Worm (Caenorhabditis elegans): ENCODE measurements around the gene F49E10.4.

Gene F49E10.4

ce11 chrX:5875567-5875966, at the start of gene F49E10.4:
TSS of gene F49E10.4 (plus strand) at chrX:5875867.
- TF ChIP-seq lsy-12 (tag; optimal IDR thresholded peaks at IDR 0.05): no peak
- TF ChIP-seq nhr-28 (tag; optimal IDR thresholded peaks at IDR 0.05): no peak
- no peak for TF ChIP-seq fkh-10 (GFP tag; optimal IDR thresholded peaks at IDR 0.05)
- TF ChIP-seq eor-1 (tag; optimal IDR thresholded peaks at IDR 0.05): no peak
- TF ChIP-seq jun-1 (tag; optimal IDR thresholded peaks at IDR 0.05): no peak
- no peak for TF ChIP-seq R02D3.7 (tag; optimal IDR thresholded peaks at IDR 0.05)
- TF ChIP-seq unc-62 (GFP tag; optimal IDR thresholded peaks at IDR 0.05): no peak

ce11 chrX:5826976-5827375, 48.7 kb upstream of the F49E10.4 start:
- no peak for TF ChIP-seq skn-1 (tag; optimal IDR thresholded peaks at IDR 0.05)
- TF ChIP-seq R02D3.7 (tag; optimal IDR thresholded peaks at IDR 0.05): no peak
- TF ChIP-seq nhr-67 (tag; optimal IDR thresholded peaks at IDR 0.05): no peak
- no peak for TF ChIP-seq nhr-23 (tag; optimal IDR thresholded peaks at IDR 0.05)
- no peak for TF ChIP-seq lin-39 (tag; optimal IDR thresholded peaks at IDR 0.05)
- no peak for TF ChIP-seq nhr-237 (tag; optimal IDR thresholded peaks at IDR 0.05)
- no peak for TF ChIP-seq unc-62 (GFP tag; optimal IDR thresholded peaks at IDR 0.05)
- TF ChIP-seq ceh-9 (tag; optimal IDR thresholded peaks at IDR 0.05): no peak
- TF ChIP-seq zag-1 (tag; optimal IDR thresholded peaks at IDR 0.05): no peak
- no peak for TF ChIP-seq ZK546.5 (tag; optimal IDR thresholded peaks at IDR 0.05)
- no peak for TF ChIP-seq ama-1 (optimal IDR thresholded peaks at IDR 0.05)
- no peak for TF ChIP-seq snpc-4 (tag; optimal IDR thresholded peaks at IDR 0.05)
- no peak for TF ChIP-seq lsy-12 (tag; optimal IDR thresholded peaks at IDR 0.05)

ce11 chrX:5828085-5828484, 47.6 kb upstream of the F49E10.4 start:
- TF ChIP-seq nhr-43 (tag; optimal IDR thresholded peaks at IDR 0.05; ENCODE audit: poor library complexity, severe bottlenecking): peak; percentile 57
- TF ChIP-seq elt-1 (tag; optimal IDR thresholded peaks at IDR 0.05): peak; percentile 36
- peak; percentile 17 for TF ChIP-seq nfya-1 (tag; optimal IDR thresholded peaks at IDR 0.05; ENCODE audit: insufficient read depth)
- TF ChIP-seq lsy-12 (tag; optimal IDR thresholded peaks at IDR 0.05): no peak
- TF ChIP-seq jun-1 (tag; optimal IDR thresholded peaks at IDR 0.05): no peak
- TF ChIP-seq elt-3 (tag; optimal IDR thresholded peaks at IDR 0.05): peak in 1 of 3 experiments; percentile 3
- TF ChIP-seq mml-1 (tag; optimal IDR thresholded peaks at IDR 0.05): no peak
- TF ChIP-seq nhr-23 (tag; optimal IDR thresholded peaks at IDR 0.05): peak; percentile 79
- TF ChIP-seq nhr-25 (tag; optimal IDR thresholded peaks at IDR 0.05): peak; percentile 95
- TF ChIP-seq unc-62 (GFP tag; optimal IDR thresholded peaks at IDR 0.05): peak; percentile 82

ce11 chrX:5829175-5829574, 46.5 kb upstream of the F49E10.4 start, which contains the start of gene acp-5:
TSS of gene acp-5 (plus strand) at chrX:5829435.
- TF ChIP-seq pqm-1 (tag; optimal IDR thresholded peaks at IDR 0.05) (peak; percentile 53), lsy-12 (tag; optimal IDR thresholded peaks at IDR 0.05) (no peak), snpc-4 (tag; optimal IDR thresholded peaks at IDR 0.05) (no peak), fkh-10 (GFP tag; optimal IDR thresholded peaks at IDR 0.05) (no peak), elt-2 (tag; optimal IDR thresholded peaks at IDR 0.05) (peak; percentile 51), nhr-77 (tag; optimal IDR thresholded peaks at IDR 0.05) (no peak), egl-5 (tag; optimal IDR thresholded peaks at IDR 0.05) (no peak), ceh-28 (tag; optimal IDR thresholded peaks at IDR 0.05) (peak; percentile 9)

- peak; percentile 50 for TF ChIP-seq elt-2 (tag; optimal IDR thresholded peaks at IDR 0.05)
- TF ChIP-seq daf-12 (tag; optimal IDR thresholded peaks at IDR 0.05): no peak
- TF ChIP-seq jun-1 (tag; optimal IDR thresholded peaks at IDR 0.05): peak; percentile 14
- TF ChIP-seq ceh-9 (tag; optimal IDR thresholded peaks at IDR 0.05): no peak
- TF ChIP-seq pqm-1 (tag; optimal IDR thresholded peaks at IDR 0.05): peak; percentile 63
Observed at ce11 chrX:5831827-5832226, 43.8 kb upstream of the F49E10.4 start.

ce11 chrX:5834581-5835481, 40.8 kb upstream of the F49E10.4 start, which contains the start of gene F13D11.4:
TSS of gene F13D11.4 (minus strand) at chrX:5834805.
- peak; percentile 79 for TF ChIP-seq nhr-25 (tag; optimal IDR thresholded peaks at IDR 0.05)
- TF ChIP-seq fkh-10 (GFP tag; optimal IDR thresholded peaks at IDR 0.05): no peak
- TF ChIP-seq nhr-43 (tag; optimal IDR thresholded peaks at IDR 0.05; ENCODE audit: poor library complexity, severe bottlenecking): no peak
- TF ChIP-seq egl-27 (tag; optimal IDR thresholded peaks at IDR 0.05): no peak
- peak; percentile 87 for TF ChIP-seq nhr-23 (tag; optimal IDR thresholded peaks at IDR 0.05)
- no peak for TF ChIP-seq ztf-4 (tag; optimal IDR thresholded peaks at IDR 0.05)
- TF ChIP-seq ceh-28 (tag; optimal IDR thresholded peaks at IDR 0.05): peak; percentile 36
- peak; percentile 17 for TF ChIP-seq pha-4 (tag; optimal IDR thresholded peaks at IDR 0.05)
- TF ChIP-seq zag-1 (tag; optimal IDR thresholded peaks at IDR 0.05): no peak
- TF ChIP-seq skn-1 (tag; optimal IDR thresholded peaks at IDR 0.05): no peak
- TF ChIP-seq unc-39 (tag; optimal IDR thresholded peaks at IDR 0.05): no peak
- no peak for TF ChIP-seq lin-39 (tag; optimal IDR thresholded peaks at IDR 0.05)
- peak; percentile 64 for TF ChIP-seq elt-2 (tag; optimal IDR thresholded peaks at IDR 0.05)
- no peak for TF ChIP-seq lin-15B (tag; optimal IDR thresholded peaks at IDR 0.05)
- TF ChIP-seq lsy-12 (tag; optimal IDR thresholded peaks at IDR 0.05): no peak
- TF ChIP-seq mml-1 (tag; optimal IDR thresholded peaks at IDR 0.05): no peak
- TF ChIP-seq pqm-1 (tag; optimal IDR thresholded peaks at IDR 0.05): peak; percentile 81
- TF ChIP-seq snpc-4 (tag; optimal IDR thresholded peaks at IDR 0.05): no peak
- TF ChIP-seq nhr-76 (tag; optimal IDR thresholded peaks at IDR 0.05): no peak

Measured in whole organism, L3 larva.